Worm (Caenorhabditis elegans) whole organism, L4 larva: Measurements from ENCODE around the gene ceh-27.

Source experiments
- D1046.2 ChIP-seq: fragments of 200-800 bp; sonication (Bioruptor generic); IDR thresholded peaks from 2 replicates; pipeline ENCODE4 v1.3.6; 2022; ENCODE audit warnings: missing genetic modification characterization, missing compliant biosample characterization
- F49E8.2 ChIP-seq: sonication (generic microtip); optimal IDR thresholded peaks from 2 replicates; lab custom pipeline; 2016; ENCODE audit warnings: missing compliant biosample characterization, mild to moderate bottlenecking, missing genetic modification characterization, borderline replicate concordance
- T20F7.1 ChIP-seq: fragments of 200-800 bp; sonication (Bioruptor generic); optimal IDR thresholded peaks from 2 replicates; lab custom pipeline; 2018; ENCODE audit warnings: mild to moderate bottlenecking, missing genetic modification characterization, missing compliant biosample characterization
- Y48G9A.11 ChIP-seq: fragments of 200-800 bp; sonication (Bioruptor generic); IDR thresholded peaks from 2 replicates; pipeline ENCODE4 v1.3.6; 2022; ENCODE audit warnings: missing genetic modification reagents, missing genetic modification characterization, missing compliant biosample characterization
- Y5F2A.4 ChIP-seq: fragments of 200-800 bp; sonication (Bioruptor generic); optimal IDR thresholded peaks from 2 replicates; lab custom pipeline; 2018; ENCODE audit warnings: mild to moderate bottlenecking, missing genetic modification characterization, missing compliant biosample characterization
- aha-1 ChIP-seq: fragments of 150-350 bp; peaks from one replicate; lab custom pipeline; 2014; ENCODE audit warnings: missing biosample characterization, missing genetic modification characterization
- ama-1 ChIP-seq: fragments of 150-350 bp; optimal IDR thresholded peaks from 2 replicates; lab custom pipeline; 2014; ENCODE audit warnings: inconsistent platforms, mixed read lengths
- ceh-20 ChIP-seq: fragments of 200-800 bp; sonication (Bioruptor generic); IDR thresholded peaks from 2 replicates; pipeline ENCODE4 v1.3.6; 2022; ENCODE audit warnings: missing genetic modification reagents, missing genetic modification characterization, missing compliant biosample characterization
- ceh-44 ChIP-seq: fragments of 200-800 bp; sonication (Bioruptor generic); IDR thresholded peaks from 2 replicates; pipeline ENCODE4 v1.3.6; 2022; ENCODE audit warnings: missing genetic modification reagents, missing genetic modification characterization, missing compliant biosample characterization
- ces-1 ChIP-seq: fragments of 150-350 bp; sonication (generic microtip); optimal IDR thresholded peaks from 4 replicates; lab custom pipeline; 2014; ENCODE audit warnings: missing biosample characterization, missing genetic modification reagents, missing genetic modification characterization
- ctbp-1 ChIP-seq: fragments of 200-800 bp; sonication (Bioruptor generic); IDR thresholded peaks from 2 replicates; pipeline ENCODE4 v1.3.6; 2022; ENCODE audit warnings: missing genetic modification reagents, missing genetic modification characterization, missing compliant biosample characterization
- egl-27 ChIP-seq: sonication (generic microtip); optimal IDR thresholded peaks from 3 replicates; lab custom pipeline; 2017; ENCODE audit warnings: missing biosample characterization, missing genetic modification reagents, missing genetic modification characterization
- gei-8 ChIP-seq: fragments of 200-800 bp; sonication (Bioruptor generic); optimal IDR thresholded peaks from 2 replicates; lab custom pipeline; 2018; ENCODE audit warnings: mild to moderate bottlenecking, missing genetic modification characterization, missing compliant biosample characterization
- hif-1 ChIP-seq, 2 experiments: sonication (generic microtip); optimal IDR thresholded peaks; 2 replicates each; lab custom pipeline; 2016 to 2017; ENCODE audit warnings: missing compliant biosample characterization in 2 of 2, missing genetic modification characterization in 2 of 2, missing genetic modification reagents in 2 of 2, missing genotype in 2 of 2, mild to moderate bottlenecking in 1 of 2
- hlh-11 ChIP-seq: fragments of 200-800 bp; sonication (Bioruptor generic); optimal IDR thresholded peaks from 2 replicates; lab custom pipeline; 2018; ENCODE audit warnings: mild to moderate bottlenecking, missing genetic modification characterization, missing compliant biosample characterization
- hlh-30 ChIP-seq: sonication (generic microtip); optimal IDR thresholded peaks from 2 replicates; lab custom pipeline; 2017; ENCODE audit warnings: antibody characterized with exemption, mild to moderate bottlenecking, missing genetic modification characterization, missing compliant biosample characterization; ENCODE audit not compliant: insufficient read depth
- hmg-1.1 ChIP-seq: fragments of 200-800 bp; sonication (Bioruptor generic); IDR thresholded peaks from 2 replicates; pipeline ENCODE4 v1.3.6; 2022; ENCODE audit warnings: missing genetic modification reagents, missing genetic modification characterization, missing compliant biosample characterization
- jun-1 ChIP-seq: fragments of 150-350 bp; optimal IDR thresholded peaks from 2 replicates; lab custom pipeline; 2014; ENCODE audit warnings: missing biosample characterization, missing genetic modification reagents, missing genetic modification characterization
- lin-1 ChIP-seq: fragments of 200-800 bp; sonication (Bioruptor generic); IDR thresholded peaks from 2 replicates; pipeline ENCODE4 v1.3.6; 2022; ENCODE audit warnings: missing genetic modification reagents, missing genetic modification characterization, missing compliant biosample characterization
- lin-15B ChIP-seq: fragments of 150-350 bp; sonication (generic microtip); optimal IDR thresholded peaks from 3 replicates; lab custom pipeline; 2014; ENCODE audit warnings: missing biosample characterization, missing genetic modification characterization
- lin-29 ChIP-seq: fragments of 200-800 bp; sonication (Bioruptor generic); IDR thresholded peaks from 2 replicates; pipeline ENCODE4 v1.3.6; 2022; ENCODE audit warnings: missing genetic modification reagents, missing genetic modification characterization, missing compliant biosample characterization
- lin-39 ChIP-seq: fragments of 150-350 bp; optimal IDR thresholded peaks from 2 replicates; lab custom pipeline; 2014; ENCODE audit warnings: missing biosample characterization, missing genetic modification reagents, missing genetic modification characterization
- lsy-2 ChIP-seq, 2 experiments: fragments of 150-350 bp in 1 of 2; sonication (generic microtip) in 1 of 2; optimal IDR thresholded peaks; 2 replicates each; lab custom pipeline; 2014 to 2017; ENCODE audit warnings: missing biosample characterization in 2 of 2, missing genetic modification characterization in 2 of 2
- madf-5 ChIP-seq, 2 experiments: fragments of 200-800 bp; sonication (Bioruptor generic); IDR thresholded peaks; 2 replicates each; pipeline ENCODE4 v1.3.6; 2022; ENCODE audit warnings: missing compliant biosample characterization in 2 of 2, missing genetic modification characterization in 2 of 2
- mep-1 ChIP-seq: fragments of 150-350 bp; sonication (generic microtip); optimal IDR thresholded peaks from 3 replicates; lab custom pipeline; 2014; ENCODE audit warnings: missing biosample characterization, missing genetic modification characterization
- mes-2 ChIP-seq: sonication (generic microtip); optimal IDR thresholded peaks from 2 replicates; lab custom pipeline; 2016; ENCODE audit warnings: missing genotype, mild to moderate bottlenecking, missing genetic modification characterization, missing compliant biosample characterization; ENCODE audit not compliant: poor library complexity, severe bottlenecking
- nhr-10 ChIP-seq: fragments of 150-350 bp; optimal IDR thresholded peaks from 2 replicates; lab custom pipeline; 2014; ENCODE audit warnings: missing biosample characterization, missing genetic modification characterization
- nhr-25 ChIP-seq: sonication (generic microtip); optimal IDR thresholded peaks from 2 replicates; lab custom pipeline; 2017; ENCODE audit warnings: missing genetic modification characterization, mild to moderate bottlenecking, missing compliant biosample characterization, antibody characterized with exemption, moderate library complexity, borderline replicate concordance; ENCODE audit not compliant: insufficient read depth
- nhr-28 ChIP-seq: fragments of 150-350 bp; optimal IDR thresholded peaks from 2 replicates; lab custom pipeline; 2014; ENCODE audit warnings: missing biosample characterization, missing genetic modification characterization
- nhr-42 ChIP-seq: fragments of 200-800 bp; sonication (Bioruptor generic); IDR thresholded peaks from 2 replicates; pipeline ENCODE4 v1.3.6; 2022; ENCODE audit warnings: missing genetic modification characterization, missing compliant biosample characterization
- nhr-48 ChIP-seq: sonication (generic microtip); optimal IDR thresholded peaks from 2 replicates; lab custom pipeline; 2016; ENCODE audit warnings: mild to moderate bottlenecking, missing genetic modification characterization, missing compliant biosample characterization
- pha-4 ChIP-seq, 2 experiments: fragments of 150-350 bp in 1 of 2; fragments of 200-800 bp in 1 of 2; sonication (Bioruptor generic) in 1 of 2; IDR thresholded peaks in 1 of 2; optimal IDR thresholded peaks in 1 of 2; 2 replicates each; pipeline versions ENCODE4 v1.3.6 to Lab custom; 2014 to 2022; ENCODE audit warnings: missing genetic modification characterization in 2 of 2, missing genetic modification reagents in 2 of 2, missing biosample characterization in 1 of 2, missing compliant biosample characterization in 1 of 2
- set-16 ChIP-seq: fragments of 200-800 bp; sonication (Bioruptor generic); IDR thresholded peaks from 2 replicates; pipeline ENCODE4 v1.3.6; 2022; ENCODE audit warnings: missing genetic modification reagents, missing genetic modification characterization, missing compliant biosample characterization
- skn-1 ChIP-seq: fragments of 150-350 bp; optimal IDR thresholded peaks from 2 replicates; lab custom pipeline; 2014; ENCODE audit warnings: missing biosample characterization, missing genetic modification characterization
- spr-1 ChIP-seq: sonication (generic microtip); optimal IDR thresholded peaks from 2 replicates; lab custom pipeline; 2016; ENCODE audit warnings: mild to moderate bottlenecking, missing genetic modification characterization, missing compliant biosample characterization
- tra-1 ChIP-seq: fragments of 200-800 bp; sonication (Bioruptor generic); IDR thresholded peaks from 2 replicates; pipeline ENCODE4 v1.3.6; 2022; ENCODE audit warnings: missing genetic modification reagents, missing genetic modification characterization, missing compliant biosample characterization
- unc-62 ChIP-seq, 3 experiments: fragments of 150-350 bp in 1 of 3; sonication (generic microtip); optimal IDR thresholded peaks in 2 of 3; peaks in 1 of 3; 1 replicate in 1 of 3; 2 replicates in 2 of 3; lab custom pipeline; 2014 to 2017; ENCODE audit warnings: missing biosample characterization in 3 of 3, missing genetic modification characterization in 3 of 3, missing genetic modification reagents in 3 of 3, missing genotype in 1 of 3
- zag-1 ChIP-seq: fragments of 150-350 bp; optimal IDR thresholded peaks from 2 replicates; lab custom pipeline; 2014; ENCODE audit warnings: missing biosample characterization, missing genetic modification characterization
- zfp-3 ChIP-seq: fragments of 200-800 bp; sonication (Bioruptor generic); conservative IDR thresholded peaks from 2 replicates; pipeline ENCODE4 v1.3.6; 2022; ENCODE audit warnings: missing genetic modification reagents, missing genetic modification characterization, missing compliant biosample characterization
- ztf-11 ChIP-seq: fragments of 150-350 bp; optimal IDR thresholded peaks from 2 replicates; lab custom pipeline; 2014; ENCODE audit warnings: missing biosample characterization, missing genetic modification characterization

Gene ceh-27

DNA sequence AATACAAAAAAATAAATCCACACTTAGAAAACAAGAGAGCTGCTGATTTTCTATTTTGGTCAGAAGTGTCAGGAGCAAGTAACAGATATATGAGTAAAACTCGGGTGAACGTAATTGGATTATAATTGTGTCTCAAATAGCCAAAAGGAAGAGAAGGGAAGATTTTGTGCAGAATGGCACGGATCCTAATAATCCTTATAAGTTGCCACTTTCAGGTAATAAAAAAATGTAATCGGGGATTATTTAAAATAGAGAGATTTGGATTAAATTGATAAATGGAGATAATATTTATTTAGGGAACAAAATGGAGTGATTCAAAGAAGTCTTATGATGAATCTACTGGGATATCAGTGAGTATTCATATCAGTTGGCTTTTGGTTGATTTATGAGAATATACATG is 39.9 kb downstream of the ceh-27 start:
- TF ChIP-seq F49E8.2 (tag; lab: Kevin White, UChicago) (no peak), unc-62 (GFP tag; optimal IDR thresholded peaks at IDR 0.05 in 1 of 2; lab: Kevin White, UChicago) (peak in 1 of 2 experiments; percentile 31), unc-62 (tag; optimal IDR thresholded peaks at IDR 0.05; lab: Kevin White, UChicago) (no peak)

ce11 chrV:11621276-11621675 is 43.6 kb downstream of the ceh-27 start:
- TF ChIP-seq lsy-2 (tag; optimal IDR thresholded peaks at IDR 0.05; lab: Kevin White, UChicago), result peak in 1 of 2 experiments; percentile 17
- 0 out of 2 replicates have a peak, but pooled peaks have one; percentile 23 for TF ChIP-seq hmg-1.1 (GFP tag; lab: Robert Waterston, UW)
- TF ChIP-seq ama-1 (lab: Kevin White, UChicago), result no peak
- no peak for TF ChIP-seq ztf-11
- TF ChIP-seq hlh-30, result peak; percentile 1
- peak in 1 of 2 experiments; percentile 99 for TF ChIP-seq unc-62 (GFP tag; optimal IDR thresholded peaks at IDR 0.05 in 1 of 2; lab: Kevin White, UChicago)
- TF ChIP-seq unc-62 (tag; optimal IDR thresholded peaks at IDR 0.05; lab: Kevin White, UChicago), result no peak
- TF ChIP-seq, all 104 proteins: peak for 4

DNA sequence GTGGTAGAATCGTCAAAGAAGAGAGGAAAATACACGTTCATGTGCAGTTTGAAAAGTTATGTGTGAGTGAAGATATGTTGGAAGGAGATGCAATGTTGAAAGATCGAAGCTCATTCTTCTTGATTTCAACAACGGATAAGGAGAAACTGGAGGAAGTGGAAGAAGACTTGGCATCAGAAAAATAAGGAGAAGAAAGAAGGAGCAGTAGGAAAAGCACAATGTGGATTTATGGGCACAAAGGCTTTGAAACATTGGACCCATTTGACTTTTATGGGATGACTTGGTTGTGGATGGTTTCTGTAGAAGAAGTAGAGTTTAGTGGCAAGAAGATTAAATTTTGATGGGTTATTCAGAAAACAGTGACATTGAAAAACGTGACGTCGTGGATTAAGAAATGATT is 44.8 kb downstream of the ceh-27 start:
- TF ChIP-seq unc-62 (GFP tag; optimal IDR thresholded peaks at IDR 0.05 in 1 of 2; lab: Kevin White, UChicago), result peak in 1 of 2 experiments; percentile 47
- no peak for TF ChIP-seq unc-62 (tag; optimal IDR thresholded peaks at IDR 0.05; lab: Kevin White, UChicago)
- no peak for TF ChIP-seq ceh-20 (GFP tag; lab: Robert Waterston, UW)
- TF ChIP-seq, all 104 proteins: peak for 1

- TF ChIP-seq lin-39 (no peak), hlh-11 (tag; lab: Kevin White, UChicago) (no peak), egl-27 (tag; lab: Kevin White, UChicago) (no peak), pha-4 (GFP tag; IDR thresholded peaks at IDR 0.05; lab: Robert Waterston, UW) (no peak), pha-4 (tag; optimal IDR thresholded peaks at IDR 0.05; lab: Kevin White, UChicago) (no peak), nhr-25 (tag; lab: Kevin White, UChicago) (no peak), lin-29 (GFP tag; lab: Robert Waterston, UW) (no peak)
Observed at ce11 chrV:11618173-11618572, 46.7 kb downstream of the ceh-27 start, which contains the start of gene glb-15. TSS of gene glb-15 (minus strand) at chrV:11618273.

ce11 chrV:11616813-11617212 is 48.1 kb downstream of the ceh-27 start:
- TF ChIP-seq lsy-2 (tag; optimal IDR thresholded peaks at IDR 0.05; lab: Kevin White, UChicago) (no peak), Y48G9A.11 (GFP tag; lab: Robert Waterston, UW) (no peak), spr-1 (tag; lab: Kevin White, UChicago) (no peak), nhr-28 (tag; lab: Kevin White, UChicago) (no peak), set-16 (GFP tag; lab: Robert Waterston, UW) (no peak), nhr-10 (peak; percentile 24), hmg-1.1 (GFP tag; lab: Robert Waterston, UW) (no peak), ama-1 (lab: Kevin White, UChicago) (peak; percentile 67), tra-1 (GFP tag; lab: Robert Waterston, UW) (no peak), lin-15B (no peak), lin-1 (GFP tag; lab: Robert Waterston, UW) (no peak), hif-1 (tag; optimal IDR thresholded peaks at IDR 0.05; lab: Kevin White, UChicago) (no peak), madf-5 (GFP tag; IDR thresholded peaks at IDR 0.05; lab: Robert Waterston, UW) (0 out of 4 replicates have a peak, but pooled peaks of 1 of the 2 experiments have one; percentile 11), ceh-44 (GFP tag; lab: Robert Waterston, UW) (no peak), Y5F2A.4 (GFP tag; lab: Kevin White, UChicago) (no peak), jun-1 (tag; lab: Kevin White, UChicago) (no peak), nhr-48 (tag; lab: Kevin White, UChicago) (no peak), unc-62 (GFP tag; optimal IDR thresholded peaks at IDR 0.05 in 1 of 2; lab: Kevin White, UChicago) (peak in 1 of 2 experiments; percentile 45), unc-62 (tag; optimal IDR thresholded peaks at IDR 0.05; lab: Kevin White, UChicago) (no peak), ces-1 (no peak), gei-8 (no peak), mep-1 (tag; lab: Kevin White, UChicago) (no peak), zfp-3 (GFP tag; lab: Robert Waterston, UW) (0 out of 2 replicates have a peak, but pooled peaks have one; percentile 71), mes-2 (tag; lab: Kevin White, UChicago) (no peak), aha-1 (tag; lab: Kevin White, UChicago) (peak; percentile 84), T20F7.1 (GFP tag; lab: Kevin White, UChicago) (no peak), nhr-42 (GFP tag; lab: Robert Waterston, UW) (no peak), skn-1 (no peak), ctbp-1 (GFP tag; lab: Robert Waterston, UW) (no peak), ceh-20 (GFP tag; lab: Robert Waterston, UW) (no peak), zag-1 (tag; lab: Kevin White, UChicago) (no peak), D1046.2 (GFP tag; lab: Robert Waterston, UW) (no peak)
